Worm (Caenorhabditis elegans) whole organism, L1 larva: ENCODE measurements around the gene F38B7.17.

Experiments used
- C16A3.4 ChIP-seq: fragments of 150-350 bp; optimal IDR thresholded peaks from 2 replicates; lab custom pipeline; 2014; ENCODE audit warnings: missing biosample characterization, missing genetic modification characterization
- C34B4.2 ChIP-seq: sonication (generic microtip); optimal IDR thresholded peaks from 2 replicates; lab custom pipeline; 2017; ENCODE audit warnings: mild to moderate bottlenecking, missing genetic modification characterization, missing compliant biosample characterization
- alr-1 ChIP-seq: fragments of 200-800 bp; sonication (Bioruptor generic); optimal IDR thresholded peaks from 2 replicates; lab custom pipeline; 2018; ENCODE audit warnings: borderline replicate concordance, mild to moderate bottlenecking, missing genetic modification characterization, missing compliant biosample characterization
- ama-1 ChIP-seq: fragments of 150-350 bp; optimal IDR thresholded peaks from 2 replicates; lab custom pipeline; 2014
- ceh-8 ChIP-seq: fragments of 200-800 bp; sonication (Bioruptor generic); optimal IDR thresholded peaks from 2 replicates; lab custom pipeline; 2018; ENCODE audit warnings: mild to moderate bottlenecking, missing genetic modification characterization, moderate library complexity, missing compliant biosample characterization
- ceh-82 ChIP-seq, 3 experiments: fragments of 150-350 bp in 1 of 3; sonication (generic microtip) in 2 of 3; optimal IDR thresholded peaks; 2 replicates each; lab custom pipeline; 2014 to 2017; ENCODE audit warnings: missing biosample characterization in 3 of 3, missing genetic modification characterization in 3 of 3
- dsc-1 ChIP-seq: sonication (generic microtip); optimal IDR thresholded peaks from 2 replicates; lab custom pipeline; 2016; ENCODE audit warnings: mild to moderate bottlenecking, missing genetic modification characterization, missing compliant biosample characterization
- efl-1 ChIP-seq, 4 experiments: fragments of 150-350 bp; optimal IDR thresholded peaks in 3 of 4; peaks in 1 of 4; 1 replicate in 1 of 4; 2 replicates in 3 of 4; lab custom pipeline; 2014; ENCODE audit warnings: missing biosample characterization in 2 of 4, missing genetic modification characterization in 2 of 4, missing genetic modification reagents in 2 of 4
- efl-3 ChIP-seq: fragments of 200-800 bp; sonication (Bioruptor generic); optimal IDR thresholded peaks from 2 replicates; lab custom pipeline; 2018; ENCODE audit warnings: mild to moderate bottlenecking, missing genetic modification characterization, missing compliant biosample characterization
- egl-13 ChIP-seq: sonication (generic microtip); optimal IDR thresholded peaks from 2 replicates; lab custom pipeline; 2016; ENCODE audit warnings: missing genotype, missing genetic modification reagents, missing genetic modification characterization, missing compliant biosample characterization
- fkh-4 ChIP-seq: sonication (generic microtip); optimal IDR thresholded peaks from 2 replicates; lab custom pipeline; 2016; ENCODE audit warnings: missing compliant biosample characterization, missing genetic modification characterization, borderline replicate concordance
- fkh-8 ChIP-seq: sonication (generic microtip); optimal IDR thresholded peaks from 2 replicates; lab custom pipeline; 2016; ENCODE audit warnings: mild to moderate bottlenecking, missing genetic modification characterization, missing compliant biosample characterization
- hlh-4 ChIP-seq: sonication (generic microtip); optimal IDR thresholded peaks from 2 replicates; lab custom pipeline; 2016; ENCODE audit warnings: mild to moderate bottlenecking, missing genetic modification characterization, missing compliant biosample characterization
- irx-1 ChIP-seq: sonication (generic microtip); optimal IDR thresholded peaks from 2 replicates; lab custom pipeline; 2016; ENCODE audit warnings: missing genetic modification characterization, missing compliant biosample characterization
- isw-1 ChIP-seq: fragments of 200-800 bp; sonication (Bioruptor generic); IDR thresholded peaks from 2 replicates; pipeline ENCODE4 v1.3.6; 2022; ENCODE audit warnings: missing genetic modification characterization, missing compliant biosample characterization
- lin-13 ChIP-seq: fragments of 150-350 bp; optimal IDR thresholded peaks from 2 replicates; lab custom pipeline; 2014; ENCODE audit warnings: missing biosample characterization, missing genetic modification reagents, missing genetic modification characterization
- lin-14 ChIP-seq: fragments of 200-800 bp; sonication (Bioruptor generic); optimal IDR thresholded peaks from 2 replicates; lab custom pipeline; 2018; ENCODE audit warnings: mild to moderate bottlenecking, missing genetic modification characterization, moderate library complexity, missing compliant biosample characterization
- lin-35 ChIP-seq, 2 experiments: fragments of 150-350 bp; optimal IDR thresholded peaks; 2 replicates each; lab custom pipeline; 2014; ENCODE audit warnings: missing biosample characterization in 2 of 2, missing genetic modification characterization in 2 of 2, missing genetic modification reagents in 2 of 2
- mab-9 ChIP-seq: fragments of 200-800 bp; sonication (Bioruptor generic); IDR thresholded peaks from 2 replicates; pipeline ENCODE4 v1.3.6; 2022; ENCODE audit warnings: missing genetic modification reagents, missing genetic modification characterization, missing compliant biosample characterization
- nhr-19 ChIP-seq: fragments of 200-800 bp; sonication (Bioruptor generic); conservative IDR thresholded peaks from 2 replicates; pipeline ENCODE4 v1.3.6; 2022; ENCODE audit warnings: missing genetic modification characterization, missing compliant biosample characterization
- nhr-28 ChIP-seq: fragments of 150-350 bp; optimal IDR thresholded peaks from 2 replicates; lab custom pipeline; 2014; ENCODE audit warnings: missing biosample characterization, missing genetic modification characterization
- nhr-76 ChIP-seq: sonication (generic microtip); optimal IDR thresholded peaks from 2 replicates; lab custom pipeline; 2017; ENCODE audit warnings: missing biosample characterization, missing genetic modification characterization
- nhr-85 ChIP-seq: sonication (generic microtip); peaks from one replicate; lab custom pipeline; 2016; ENCODE audit warnings: missing genetic modification characterization, inconsistent platforms, missing compliant biosample characterization
- rnt-1 ChIP-seq: sonication (generic microtip); optimal IDR thresholded peaks from 2 replicates; lab custom pipeline; 2016; ENCODE audit warnings: mild to moderate bottlenecking, missing genetic modification characterization, moderate library complexity, missing compliant biosample characterization
- skn-1 ChIP-seq: fragments of 150-350 bp; optimal IDR thresholded peaks from 2 replicates; lab custom pipeline; 2014; ENCODE audit warnings: missing biosample characterization, missing genetic modification characterization
- snpc-4 ChIP-seq: fragments of 150-350 bp; optimal IDR thresholded peaks from 2 replicates; lab custom pipeline; 2014; ENCODE audit warnings: missing biosample characterization, missing genetic modification characterization
- sptf-1 ChIP-seq: fragments of 150-350 bp; optimal IDR thresholded peaks from 2 replicates; lab custom pipeline; 2014; ENCODE audit warnings: missing biosample characterization, missing genetic modification characterization
- sup-37 ChIP-seq: fragments of 200-800 bp; sonication (Bioruptor generic); optimal IDR thresholded peaks from 2 replicates; lab custom pipeline; 2018; ENCODE audit warnings: mild to moderate bottlenecking, missing genetic modification characterization, missing compliant biosample characterization
- tbx-2 ChIP-seq: sonication (generic microtip); optimal IDR thresholded peaks from 2 replicates; lab custom pipeline; 2016; ENCODE audit warnings: missing genetic modification characterization, missing compliant biosample characterization
- tlp-1 ChIP-seq: fragments of 150-350 bp; optimal IDR thresholded peaks from 2 replicates; lab custom pipeline; 2014; ENCODE audit warnings: missing biosample characterization, missing genetic modification characterization
- unc-130 ChIP-seq: fragments of 150-350 bp; optimal IDR thresholded peaks from 2 replicates; lab custom pipeline; 2017; ENCODE audit warnings: missing biosample characterization, missing genetic modification characterization, inconsistent platforms
- unc-30 ChIP-seq: sonication (generic microtip); optimal IDR thresholded peaks from 2 replicates; lab custom pipeline; 2017; ENCODE audit warnings: missing biosample characterization, missing genetic modification characterization
- unc-86 ChIP-seq: sonication (generic microtip); optimal IDR thresholded peaks from 2 replicates; lab custom pipeline; 2016; ENCODE audit warnings: missing genetic modification characterization, missing compliant biosample characterization
- unc-98 ChIP-seq: fragments of 200-800 bp; sonication (Bioruptor generic); IDR thresholded peaks from 2 replicates; pipeline ENCODE4 v1.3.6; 2022; ENCODE audit warnings: missing genetic modification characterization, missing compliant biosample characterization
- vab-15 ChIP-seq: sonication (generic microtip); optimal IDR thresholded peaks from 2 replicates; lab custom pipeline; 2017; ENCODE audit warnings: missing genotype, mild to moderate bottlenecking, missing genetic modification characterization, missing compliant biosample characterization
- xbp-1 ChIP-seq: sonication (generic microtip); optimal IDR thresholded peaks from 2 replicates; lab custom pipeline; 2016; ENCODE audit warnings: missing genetic modification characterization, missing compliant biosample characterization
- zip-4 ChIP-seq: fragments of 200-800 bp; sonication (Bioruptor generic); optimal IDR thresholded peaks from 2 replicates; lab custom pipeline; 2018; ENCODE audit warnings: mild to moderate bottlenecking, missing genetic modification characterization, moderate library complexity, missing compliant biosample characterization
- ztf-11 ChIP-seq, 2 experiments: sonication (generic microtip); optimal IDR thresholded peaks; 2 replicates each; lab custom pipeline; 2016 to 2017; ENCODE audit warnings: missing genetic modification characterization in 2 of 2, missing biosample characterization in 1 of 2, missing compliant biosample characterization in 1 of 2

F38B7.17 gene

DNA sequence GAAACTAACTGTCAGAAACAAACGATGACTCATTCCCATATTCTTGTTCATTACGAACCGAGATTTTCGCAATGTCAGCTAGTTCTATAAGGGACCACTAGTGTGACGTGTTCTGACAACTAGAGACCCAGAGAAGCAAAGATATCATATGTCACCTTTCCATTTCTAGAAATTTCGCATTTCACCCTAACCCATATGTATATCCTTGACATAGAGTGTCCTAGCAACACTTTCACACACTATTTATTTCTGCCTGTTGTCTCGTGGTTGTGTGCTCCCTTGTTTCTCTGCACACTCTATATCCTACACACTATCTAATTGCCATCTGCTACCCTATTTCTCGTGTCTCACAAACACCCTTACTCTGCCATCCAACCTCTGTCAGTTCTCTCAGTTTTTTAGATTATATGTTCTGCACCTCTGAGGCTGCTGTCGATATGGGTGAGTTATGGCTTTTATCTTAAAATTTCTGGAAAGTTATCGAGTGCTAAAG is at the start of gene F38B7.17, which contains the start of gene F38B7.3 (continued):
- peak in 1 of 2 experiments; percentile 2 for TF ChIP-seq ztf-11 (tag; optimal IDR thresholded peaks at IDR 0.05; lab: Kevin White, UChicago)
- no peak for TF ChIP-seq sup-37 (GFP tag; lab: Kevin White, UChicago)
- TF ChIP-seq tlp-1: no peak
- no peak for TF ChIP-seq alr-1 (tag; lab: Kevin White, UChicago)
- peak; percentile 61 for TF ChIP-seq xbp-1
- TF ChIP-seq efl-1 (optimal IDR thresholded peaks at IDR 0.05; lab: Kevin White, UChicago): peak; percentile 72 to 77
- peak; percentile 43 to 92 for TF ChIP-seq efl-1 (GFP tag; optimal IDR thresholded peaks at IDR 0.05 in 1 of 2; lab: Kevin White, UChicago)
- no peak for TF ChIP-seq mab-9
- TF ChIP-seq C16A3.4 (tag; lab: Kevin White, UChicago): no peak
- TF ChIP-seq rnt-1 (tag; lab: Kevin White, UChicago): peak; percentile 47
- no peak for TF ChIP-seq nhr-28
- no peak for TF ChIP-seq sptf-1 (tag; lab: Kevin White, UChicago)
- no peak for TF ChIP-seq egl-13
- TF ChIP-seq nhr-85 (tag; lab: Kevin White, UChicago): peak; percentile 73
- no peak for TF ChIP-seq nhr-76 (tag; lab: Kevin White, UChicago)
- TF ChIP-seq nhr-19: peak; percentile 19; the same call in 1 of the 2 replicates
- TF ChIP-seq lin-35 (GFP tag; optimal IDR thresholded peaks at IDR 0.05; lab: Kevin White, UChicago): peak; percentile 64 to 70
- TF ChIP-seq ceh-8 (GFP tag; lab: Kevin White, UChicago): peak; percentile 56
- no peak for TF ChIP-seq unc-130 (tag; lab: Kevin White, UChicago)
- TF ChIP-seq isw-1 (GFP tag; lab: Robert Waterston, UW): peak; percentile 25; the same call in 1 of the 2 replicates
- TF ChIP-seq tbx-2: no peak
- TF ChIP-seq skn-1 (tag; lab: Kevin White, UChicago): peak; percentile 50
- TF ChIP-seq C34B4.2 (tag; lab: Kevin White, UChicago): no peak
- no peak for TF ChIP-seq vab-15 (tag; lab: Kevin White, UChicago)
- TF ChIP-seq ama-1 (lab: Kevin White, UChicago): no peak
- peak; percentile 41 for TF ChIP-seq dsc-1 (tag; lab: Kevin White, UChicago)
- peak; percentile 18 for TF ChIP-seq snpc-4
- no peak for TF ChIP-seq hlh-4 (tag; lab: Kevin White, UChicago)
- TF ChIP-seq lin-14 (GFP tag; lab: Kevin White, UChicago): peak; percentile 87
- peak; percentile 95 for TF ChIP-seq fkh-8 (tag; lab: Kevin White, UChicago)
- TF ChIP-seq fkh-4 (tag; lab: Kevin White, UChicago): no peak
- TF ChIP-seq unc-86 (tag; lab: Kevin White, UChicago): peak; percentile 42
- TF ChIP-seq irx-1 (tag; lab: Kevin White, UChicago): no peak

DNA sequence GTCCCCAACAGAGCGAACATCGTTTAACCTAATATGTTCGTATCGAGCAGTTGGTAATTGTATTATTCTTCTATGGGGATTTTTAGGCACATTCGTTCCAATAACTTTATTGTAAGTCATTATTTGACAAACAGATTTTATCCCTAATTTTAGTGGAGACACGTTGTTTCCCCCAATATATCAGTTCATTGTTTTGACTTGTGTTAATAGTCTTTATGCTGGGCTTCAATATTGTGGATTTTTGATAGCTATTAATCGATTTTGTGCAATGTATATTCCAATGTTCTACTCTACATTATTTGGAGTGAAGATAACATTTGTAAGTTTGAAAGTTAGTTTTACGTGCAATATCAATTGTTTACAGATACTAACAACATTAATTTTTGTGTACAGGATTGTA is 45.1 kb upstream of the F38B7.17 start:
- no peak for TF ChIP-seq unc-30 (tag; lab: Kevin White, UChicago)
- TF ChIP-seq ceh-82 (tag; optimal IDR thresholded peaks at IDR 0.05; lab: Kevin White, UChicago): no peak
- no peak for TF ChIP-seq hlh-4 (tag; lab: Kevin White, UChicago)
- TF ChIP-seq unc-98 (GFP tag; lab: Robert Waterston, UW): no peak
- no peak for TF ChIP-seq mab-9
- no peak for TF ChIP-seq zip-4 (GFP tag; lab: Kevin White, UChicago)
- TF ChIP-seq lin-13 (GFP tag; lab: Kevin White, UChicago): no peak

DNA sequence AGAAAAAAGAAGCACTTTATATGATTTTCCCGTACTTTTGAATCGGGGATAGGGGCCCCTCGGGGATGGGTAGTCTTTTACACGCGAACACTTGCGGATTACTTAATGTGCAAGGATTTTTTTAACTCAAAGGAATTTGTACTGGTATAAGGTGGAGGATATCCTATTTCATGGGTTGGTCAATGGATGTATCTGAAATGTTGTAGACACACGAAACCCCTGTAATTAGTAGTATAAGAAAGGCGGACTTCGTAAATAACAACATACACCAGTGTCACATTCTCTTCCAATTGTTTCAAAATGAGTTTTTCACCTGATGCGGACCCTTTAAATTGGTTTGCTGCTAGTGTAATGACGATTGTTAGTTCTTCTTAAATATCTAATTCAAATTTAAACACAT is 44.7 kb upstream of the F38B7.17 start, which contains the start of gene srx-80:
Gene srx-80, plus strand, starts transcription at position 301 of the 400 bp plus-strand sequence.
- TF ChIP-seq efl-1 (optimal IDR thresholded peaks at IDR 0.05; lab: Kevin White, UChicago) (no peak), efl-1 (GFP tag; optimal IDR thresholded peaks at IDR 0.05 in 1 of 2; lab: Kevin White, UChicago) (peak in 1 of 2 experiments; percentile 75), efl-3 (GFP tag; lab: Kevin White, UChicago) (no peak)
- TF ChIP-seq, all 84 proteins: peak for 1
